Fruit fly (Drosophila melanogaster) whole organism, embryonic: ENCODE data around the gene Osbp.
A peak's percentile ranks its signal among the peaks of the same experiment; 100 is the strongest.

Experiments
- Adf1 ChIP-seq: fragments of 200-800 bp; sonication (Bioruptor generic); IDR thresholded peaks from 2 replicates; pipeline ENCODE4 v1.3.6; 2022; ENCODE audit warnings: missing biosample characterization, missing genetic modification characterization
- CG10431 ChIP-seq: fragments of 200-800 bp; sonication (Bioruptor generic); optimal IDR thresholded peaks from 3 replicates; lab custom pipeline; 2018; ENCODE audit warnings: missing biosample characterization, mild to moderate bottlenecking, missing genetic modification characterization
- CG11398 ChIP-seq: fragments of 200-800 bp; sonication (Bioruptor generic); optimal IDR thresholded peaks from 2 replicates; lab custom pipeline; 2016; ENCODE audit warnings: missing biosample characterization, missing genetic modification characterization
- CG11560 ChIP-seq: fragments of 200-800 bp; sonication (Bioruptor generic); IDR thresholded peaks from 3 replicates; pipeline ENCODE4 v1.3.6; 2022; ENCODE audit warnings: missing biosample characterization, missing genetic modification characterization
- CG12155 ChIP-seq: fragments of 200-800 bp; sonication (Bioruptor generic); optimal IDR thresholded peaks from 3 replicates; lab custom pipeline; 2016; ENCODE audit warnings: missing biosample characterization, missing genetic modification characterization
- CG14710 ChIP-seq: fragments of 200-800 bp; sonication (Bioruptor generic); optimal IDR thresholded peaks from 3 replicates; lab custom pipeline; 2019; ENCODE audit warnings: missing biosample characterization, mild to moderate bottlenecking, missing genetic modification characterization, moderate library complexity
- CG15011 ChIP-seq: fragments of 200-800 bp; sonication (Bioruptor generic); optimal IDR thresholded peaks from 3 replicates; lab custom pipeline; 2018; ENCODE audit warnings: missing biosample characterization, mild to moderate bottlenecking, missing genetic modification characterization
- CG17612 ChIP-seq: fragments of 200-800 bp; sonication (Bioruptor generic); IDR thresholded peaks from 2 replicates; pipeline ENCODE4 v1.3.6; 2022; ENCODE audit warnings: missing biosample characterization, missing genetic modification characterization
- CG3065 ChIP-seq: fragments of 200-800 bp; sonication (Bioruptor generic); optimal IDR thresholded peaks from 2 replicates; lab custom pipeline; 2016; ENCODE audit warnings: missing biosample characterization, missing genetic modification characterization
- CG31224 ChIP-seq: fragments of 200-800 bp; sonication (Bioruptor generic); IDR thresholded peaks from 2 replicates; pipeline ENCODE4 v1.3.6; 2022; ENCODE audit warnings: missing biosample characterization, missing genetic modification characterization
- CG32532 ChIP-seq: fragments of 200-800 bp; sonication (Bioruptor generic); IDR thresholded peaks from 2 replicates; pipeline ENCODE4 v1.3.6; 2022; ENCODE audit warnings: missing biosample characterization, missing genetic modification characterization
- CG8924 ChIP-seq: fragments of 200-800 bp; optimal IDR thresholded peaks from 3 replicates; lab custom pipeline; 2019; ENCODE audit warnings: missing biosample characterization, mild to moderate bottlenecking, missing genetic modification characterization, moderate library complexity
- Camta ChIP-seq: fragments of 200-800 bp; sonication (Bioruptor generic); optimal IDR thresholded peaks from 2 replicates; lab custom pipeline; 2016; ENCODE audit warnings: missing biosample characterization, missing genetic modification characterization
- CoRest ChIP-seq: fragments of 200-800 bp; sonication (Bioruptor generic); optimal IDR thresholded peaks from 3 replicates; lab custom pipeline; 2018; ENCODE audit warnings: missing biosample characterization, mild to moderate bottlenecking, missing genetic modification characterization, moderate library complexity
- D ChIP-seq, 2 experiments: fragments of 200-800 bp in 1 of 2; fragments of >200 bp in 1 of 2; sonication (Bioruptor generic) in 1 of 2; optimal IDR thresholded peaks; 2 replicates in 1 of 2; 3 replicates in 1 of 2; lab custom pipeline; 2017; ENCODE audit warnings: mild to moderate bottlenecking in 1 of 2, missing biosample characterization in 1 of 2, missing genetic modification characterization in 1 of 2, missing genetic modification reagents in 1 of 2
- Dip2 ChIP-seq: fragments of 200-800 bp; sonication (Bioruptor generic); IDR thresholded peaks from 2 replicates; pipeline ENCODE4 v1.3.6; 2022; ENCODE audit warnings: missing biosample characterization, missing genetic modification characterization
- Elba2 ChIP-seq: fragments of 200-800 bp; sonication (Bioruptor generic); optimal IDR thresholded peaks from 3 replicates; lab custom pipeline; 2016; ENCODE audit warnings: missing biosample characterization, missing genetic modification characterization
- Ets65A ChIP-seq: fragments of 200-800 bp; sonication (Bioruptor generic); peaks from one replicate; lab custom pipeline; 2016; ENCODE audit warnings: missing biosample characterization, missing genetic modification characterization
- H15 ChIP-seq: fragments of 200-800 bp; sonication (Bioruptor generic); IDR thresholded peaks from 3 replicates; pipeline ENCODE4 v1.3.6; 2022; ENCODE audit warnings: missing biosample characterization, missing genetic modification characterization
- HLHmδ ChIP-seq: fragments of 200-800 bp; sonication (Bioruptor generic); optimal IDR thresholded peaks from 2 replicates; lab custom pipeline; 2018; ENCODE audit warnings: missing biosample characterization, mild to moderate bottlenecking, missing genetic modification characterization, moderate library complexity
- Hmr ChIP-seq: fragments of 200-800 bp; sonication (Bioruptor generic); optimal IDR thresholded peaks from 3 replicates; lab custom pipeline; 2017; ENCODE audit warnings: mild to moderate bottlenecking, missing biosample characterization, missing genetic modification reagents, missing genetic modification characterization
- Nf-YB ChIP-seq: fragments of 200-800 bp; sonication (Bioruptor generic); optimal IDR thresholded peaks from 3 replicates; lab custom pipeline; 2019; ENCODE audit warnings: missing biosample characterization, mild to moderate bottlenecking, missing genetic modification characterization, moderate library complexity
- NfI ChIP-seq: fragments of 200-800 bp; sonication (Bioruptor generic); optimal IDR thresholded peaks from 3 replicates; lab custom pipeline; 2018; ENCODE audit warnings: missing biosample characterization, mild to moderate bottlenecking, missing genetic modification characterization, moderate library complexity
- Scr ChIP-seq: fragments of 200-800 bp; sonication (Bioruptor generic); IDR thresholded peaks from 2 replicates; pipeline ENCODE4 v1.3.6; 2022; ENCODE audit warnings: missing biosample characterization, missing genetic modification characterization; ENCODE audit not compliant: partially characterized antibody
- Spps ChIP-seq: fragments of 200-800 bp; sonication (Bioruptor generic); optimal IDR thresholded peaks from 2 replicates; lab custom pipeline; 2018; ENCODE audit warnings: missing biosample characterization, mild to moderate bottlenecking, missing genetic modification characterization
- Sry-δ ChIP-seq: fragments of 200-800 bp; sonication (Bioruptor generic); optimal IDR thresholded peaks from 2 replicates; lab custom pipeline; 2016; ENCODE audit warnings: missing biosample characterization, missing genetic modification characterization
- Ssrp ChIP-seq: fragments of 200-800 bp; sonication (Bioruptor generic); optimal IDR thresholded peaks from 2 replicates; lab custom pipeline; 2018; ENCODE audit warnings: missing biosample characterization, mild to moderate bottlenecking, missing genetic modification characterization, moderate library complexity
- bsh ChIP-seq, 2 experiments: fragments of 200-800 bp; sonication (Bioruptor generic); optimal IDR thresholded peaks; 2 replicates each; lab custom pipeline; 2017 to 2018; ENCODE audit warnings: mild to moderate bottlenecking in 2 of 2, missing biosample characterization in 2 of 2, missing genetic modification characterization in 2 of 2, moderate library complexity in 1 of 2
- danr ChIP-seq: fragments of 200-800 bp; sonication (Bioruptor generic); IDR thresholded peaks from 2 replicates; pipeline ENCODE4 v1.3.6; 2022; ENCODE audit warnings: missing biosample characterization, missing genetic modification characterization
- disco-r ChIP-seq: fragments of 200-800 bp; sonication (Bioruptor generic); optimal IDR thresholded peaks from 2 replicates; lab custom pipeline; 2016; ENCODE audit warnings: missing biosample characterization, missing genetic modification characterization
- dmrt99B ChIP-seq: fragments of 200-800 bp; sonication (Bioruptor generic); optimal IDR thresholded peaks from 2 replicates; lab custom pipeline; 2018; ENCODE audit warnings: missing biosample characterization, mild to moderate bottlenecking, missing genetic modification characterization, moderate library complexity
- dysf ChIP-seq: fragments of 200-800 bp; sonication (Bioruptor generic); IDR thresholded peaks from 3 replicates; pipeline ENCODE4 v1.3.6; 2022; ENCODE audit warnings: missing biosample characterization, missing genetic modification characterization
- fd96Cb ChIP-seq: fragments of 200-800 bp; sonication (Bioruptor generic); optimal IDR thresholded peaks from 2 replicates; lab custom pipeline; 2018; ENCODE audit warnings: missing biosample characterization, mild to moderate bottlenecking, missing genetic modification characterization, moderate library complexity
- grau ChIP-seq: fragments of 200-800 bp; optimal IDR thresholded peaks from 3 replicates; lab custom pipeline; 2019; ENCODE audit warnings: missing biosample characterization, mild to moderate bottlenecking, missing genetic modification characterization, moderate library complexity
- gsb-n ChIP-seq: fragments of 200-800 bp; sonication (Bioruptor generic); optimal IDR thresholded peaks from 3 replicates; lab custom pipeline; 2018; ENCODE audit warnings: missing biosample characterization, mild to moderate bottlenecking, missing genetic modification characterization
- her ChIP-seq: fragments of 200-800 bp; sonication (Bioruptor generic); optimal IDR thresholded peaks from 2 replicates; lab custom pipeline; 2016; ENCODE audit warnings: missing biosample characterization, missing genetic modification characterization
- jigr1 ChIP-seq: fragments of 200-800 bp; sonication (Bioruptor generic); IDR thresholded peaks from 3 replicates; pipeline ENCODE4 v1.3.6; 2022; ENCODE audit warnings: missing biosample characterization, missing genetic modification characterization
- lola ChIP-seq, 3 experiments: fragments of >200 bp in 2 of 3; fragments of 200-800 bp in 1 of 3; sonication (Bioruptor generic) in 1 of 3; optimal IDR thresholded peaks; 2 replicates each; lab custom pipeline; 2017 to 2019; ENCODE audit warnings: missing biosample characterization in 3 of 3, missing genetic modification characterization in 3 of 3, mild to moderate bottlenecking in 1 of 3, moderate library complexity in 1 of 3
- nerfin-2 ChIP-seq: fragments of 200-800 bp; sonication (Bioruptor generic); IDR thresholded peaks from 2 replicates; pipeline ENCODE4 v1.3.6; 2022; ENCODE audit warnings: missing biosample characterization, missing genetic modification characterization; ENCODE audit not compliant: partially characterized antibody
- psq ChIP-seq: fragments of 200-800 bp; sonication (Bioruptor generic); optimal IDR thresholded peaks from 2 replicates; lab custom pipeline; 2017; ENCODE audit warnings: missing biosample characterization, missing genetic modification characterization
- pum ChIP-seq: fragments of 200-800 bp; sonication (Bioruptor generic); optimal IDR thresholded peaks from 2 replicates; lab custom pipeline; 2016; ENCODE audit warnings: missing biosample characterization, missing genetic modification characterization
- pzg ChIP-seq: fragments of 200-800 bp; sonication (Bioruptor generic); optimal IDR thresholded peaks from 3 replicates; lab custom pipeline; 2018; ENCODE audit warnings: missing biosample characterization, mild to moderate bottlenecking, missing genetic modification characterization, moderate library complexity
- sim ChIP-seq: fragments of 200-800 bp; sonication (Bioruptor generic); IDR thresholded peaks from 2 replicates; pipeline ENCODE4 v1.3.6; 2022; ENCODE audit warnings: missing biosample characterization, missing genetic modification characterization
- sima ChIP-seq: fragments of 200-800 bp; sonication (Bioruptor generic); optimal IDR thresholded peaks from 2 replicates; lab custom pipeline; 2016; ENCODE audit warnings: missing biosample characterization, missing genetic modification characterization
- stc ChIP-seq: fragments of 200-800 bp; sonication (Bioruptor generic); IDR thresholded peaks from 2 replicates; pipeline ENCODE4 v1.3.6; 2022; ENCODE audit warnings: missing biosample characterization, missing genetic modification characterization
- tio ChIP-seq: fragments of 200-800 bp; sonication (Bioruptor generic); optimal IDR thresholded peaks from 2 replicates; lab custom pipeline; 2017; ENCODE audit warnings: missing biosample characterization, missing genetic modification characterization, inconsistent platforms
- yki ChIP-seq: fragments of >200 bp; optimal IDR thresholded peaks from 3 replicates; lab custom pipeline; 2018
- zen ChIP-seq: fragments of 200-800 bp; sonication (Bioruptor generic); optimal IDR thresholded peaks from 3 replicates; lab custom pipeline; 2018; ENCODE audit warnings: missing biosample characterization, mild to moderate bottlenecking, missing genetic modification characterization, moderate library complexity

Osbp gene

dm6 chr3R:24922270-24922669 is 15.8 kb downstream of the Osbp start, which contains the start of gene Mink (continued):
- TF ChIP-seq fd96Cb: no peak
- TF ChIP-seq Adf1 (GFP tag; lab: Robert Waterston, UW): no peak
- no peak for TF ChIP-seq danr (GFP tag; lab: Robert Waterston, UW)
- 0 out of 2 replicates have a peak, but pooled peaks have one; percentile 19 for TF ChIP-seq Scr (GFP tag; lab: Robert Waterston, UW)
- no peak for TF ChIP-seq disco-r (GFP tag; lab: Kevin White, UChicago)
- peak; percentile 11 for TF ChIP-seq CG14710 (tag; lab: Kevin White, UChicago)
- TF ChIP-seq dmrt99B (tag; lab: Kevin White, UChicago): no peak
- no peak for TF ChIP-seq Camta (GFP tag; lab: Kevin White, UChicago)
- TF ChIP-seq Sry-δ (GFP tag; lab: Kevin White, UChicago): peak; percentile 26
- TF ChIP-seq Hmr (GFP tag; lab: Kevin White, UChicago): no peak
- TF ChIP-seq CG3065 (GFP tag; lab: Kevin White, UChicago): no peak
- TF ChIP-seq gsb-n (tag; lab: Kevin White, UChicago): no peak
- TF ChIP-seq CG15011 (GFP tag; lab: Kevin White, UChicago): no peak
- TF ChIP-seq nerfin-2: no peak
- peak; percentile 2 for TF ChIP-seq Elba2 (GFP tag; lab: Kevin White, UChicago)
- TF ChIP-seq Ssrp (tag; lab: Kevin White, UChicago): no peak
- peak; percentile 40 for TF ChIP-seq pzg (GFP tag; lab: Kevin White, UChicago)
- TF ChIP-seq pum (GFP tag; lab: Kevin White, UChicago): no peak
- no peak for TF ChIP-seq dysf (GFP tag; lab: Robert Waterston, UW)
- TF ChIP-seq grau (tag; lab: Kevin White, UChicago): no peak
- TF ChIP-seq Spps (tag; lab: Kevin White, UChicago): no peak
- no peak for TF ChIP-seq tio (GFP tag; lab: Kevin White, UChicago)
- TF ChIP-seq sima: no peak

DNA sequence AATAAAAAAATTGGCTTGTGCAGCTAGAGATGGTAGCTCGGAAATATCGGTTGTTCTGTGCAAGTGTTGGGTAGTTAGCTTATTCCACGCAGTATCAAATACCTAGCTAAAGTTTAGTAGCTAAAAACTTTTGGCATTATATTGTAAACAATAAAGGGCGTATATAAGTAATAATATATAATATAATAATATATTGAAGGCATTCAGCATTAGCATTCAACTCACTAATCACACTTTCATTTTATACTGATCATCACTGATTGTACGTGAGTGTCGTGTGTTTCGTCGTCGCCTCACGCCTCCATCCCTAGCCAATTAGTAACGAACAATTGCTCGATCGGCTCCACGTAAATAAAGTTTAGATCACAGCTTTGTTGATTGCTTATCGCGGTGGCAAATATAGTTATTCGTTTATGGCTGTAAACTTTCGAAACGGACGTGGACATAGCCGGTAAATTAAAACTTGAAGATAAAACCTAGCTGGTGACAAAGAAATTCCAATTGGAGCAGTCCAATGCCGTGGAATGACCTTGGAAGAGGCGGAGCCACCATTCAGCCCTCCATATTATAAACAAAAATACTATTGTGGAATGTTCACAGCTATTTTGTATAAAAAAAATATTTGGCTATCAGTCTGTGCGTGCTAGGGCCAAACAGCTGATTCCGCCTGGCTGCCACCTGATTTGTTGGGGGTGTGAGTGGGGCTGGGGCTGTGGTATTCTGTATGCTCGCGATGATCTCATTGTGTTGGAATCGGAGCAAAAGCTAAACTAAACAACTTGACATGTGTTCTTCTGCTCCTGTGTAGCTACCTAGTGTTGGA is 20.0 kb downstream of the Osbp start, which contains the start of the genes PIG-S, sud1 and CG11168:
PIG-S (minus strand) TSS at position 51 of the 823 bp plus-strand sequence.
sud1 (minus strand) TSS at position 51 of the 823 bp plus-strand sequence.
CG11168 (plus strand) TSS at position 293 of the 823 bp plus-strand sequence.
- TF ChIP-seq Dip2 (GFP tag; lab: Robert Waterston, UW) (no peak), CG17612 (GFP tag; lab: Robert Waterston, UW) (no peak), psq (GFP tag; lab: Kevin White, UChicago) (peak; percentile 25), CG12155 (peak; percentile 48), CoRest (peak; percentile 78), NfI (GFP tag; lab: Kevin White, UChicago) (peak; percentile 57), jigr1 (GFP tag; lab: Robert Waterston, UW) (0 out of 3 replicates have a peak, but pooled peaks have one; percentile 17), CG8924 (peak; percentile 67), Adf1 (GFP tag; lab: Robert Waterston, UW) (peak; percentile 36; the same call in 1 of the 2 replicates), HLHmδ (GFP tag; lab: Kevin White, UChicago) (no peak), stc (no peak), bsh (GFP tag; optimal IDR thresholded peaks at IDR 0.05; lab: Kevin White, UChicago) (peak in 1 of 2 experiments; percentile 63), CG11560 (no peak), H15 (0 out of 3 replicates have a peak, but pooled peaks have one; percentile 29), her (GFP tag; lab: Kevin White, UChicago) (no peak), zen (tag; lab: Kevin White, UChicago) (peak; percentile 65), Nf-YB (GFP tag; lab: Kevin White, UChicago) (peak; percentile 18), lola (GFP tag; optimal IDR thresholded peaks at IDR 0.05; lab: Kevin White, UChicago) (peak in 1 of 3 experiments; percentile 67), D (optimal IDR thresholded peaks at IDR 0.05; lab: Kevin White, UChicago) (no peak), D (GFP tag; optimal IDR thresholded peaks at IDR 0.05; lab: Kevin White, UChicago) (peak; percentile 19), CG10431 (GFP tag; lab: Kevin White, UChicago) (no peak), grau (tag; lab: Kevin White, UChicago) (peak; percentile 75), CG31224 (GFP tag; lab: Robert Waterston, UW) (peak; percentile 32; the same call in 1 of the 2 replicates), Ets65A (GFP tag; lab: Kevin White, UChicago) (peak; percentile 13), CG32532 (peak; percentile 58), sim (GFP tag; lab: Robert Waterston, UW) (no peak), yki (lab: Kevin White, UChicago) (no peak), CG11398 (GFP tag; lab: Kevin White, UChicago) (no peak)
